Worm (Caenorhabditis elegans): ENCODE measurements around the gene fbxb-75.

The fbxb-75 gene

DNA sequence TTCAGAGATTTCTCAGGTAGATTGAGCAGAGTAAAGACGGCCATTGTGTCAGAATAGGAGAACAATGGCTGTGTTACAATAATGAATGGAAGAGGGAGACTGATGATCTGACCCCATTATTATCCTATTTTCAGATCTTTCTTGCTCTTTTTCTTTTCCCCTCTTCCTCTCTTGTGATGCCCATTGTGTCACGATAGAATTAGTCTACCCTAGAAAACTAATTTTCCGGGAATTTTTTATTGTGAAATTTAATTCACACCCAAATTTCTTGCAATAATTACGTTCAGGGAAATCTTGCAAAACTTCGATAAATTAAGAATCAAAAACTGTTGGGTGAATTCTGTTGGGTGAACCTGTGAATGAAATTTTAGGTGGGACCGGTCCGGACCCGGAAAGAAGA, at the start of gene fbxb-75:
Gene fbxb-75, minus strand, starts transcription at position 101 of the 400 bp plus-strand sequence.
- no peak for TF ChIP-seq hmbx-1 (tag; optimal IDR thresholded peaks at IDR 0.05)

DNA sequence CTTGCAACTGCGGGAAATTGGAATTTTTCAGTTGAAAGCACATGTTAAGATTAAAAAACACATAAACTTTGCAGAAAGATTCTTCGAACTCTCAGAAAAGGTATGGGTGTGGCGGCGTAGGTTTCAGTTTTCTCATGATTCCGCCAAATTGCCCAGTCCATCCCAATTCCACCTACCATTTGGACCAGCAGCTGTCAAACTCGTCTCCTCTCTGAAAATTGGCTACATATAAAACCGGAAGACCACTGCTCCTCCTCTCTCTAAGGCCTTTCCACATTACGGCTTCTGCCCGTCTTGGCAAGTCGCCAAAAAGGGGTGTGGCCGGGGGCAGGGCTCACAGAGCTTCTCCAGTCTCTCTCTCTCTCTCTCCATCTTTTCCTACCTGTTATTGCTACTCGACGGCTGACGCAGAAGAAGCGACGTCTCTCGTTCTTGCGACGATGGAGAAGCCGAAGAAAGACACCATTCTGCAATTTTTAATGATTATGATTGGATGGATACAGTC, 49.2 kb upstream of the fbxb-75 start, which contains the start of gene ZK180.7:
Gene ZK180.7, plus strand, starts transcription at position 395 of the 505 bp plus-strand sequence.
- no peak for TF ChIP-seq scrt-1 (GFP tag; IDR thresholded peaks at IDR 0.05)
- TF ChIP-seq ceh-13 (GFP tag; optimal IDR thresholded peaks at IDR 0.05), result no peak
- no peak for TF ChIP-seq B0310.2 (tag; optimal IDR thresholded peaks at IDR 0.05)

DNA sequence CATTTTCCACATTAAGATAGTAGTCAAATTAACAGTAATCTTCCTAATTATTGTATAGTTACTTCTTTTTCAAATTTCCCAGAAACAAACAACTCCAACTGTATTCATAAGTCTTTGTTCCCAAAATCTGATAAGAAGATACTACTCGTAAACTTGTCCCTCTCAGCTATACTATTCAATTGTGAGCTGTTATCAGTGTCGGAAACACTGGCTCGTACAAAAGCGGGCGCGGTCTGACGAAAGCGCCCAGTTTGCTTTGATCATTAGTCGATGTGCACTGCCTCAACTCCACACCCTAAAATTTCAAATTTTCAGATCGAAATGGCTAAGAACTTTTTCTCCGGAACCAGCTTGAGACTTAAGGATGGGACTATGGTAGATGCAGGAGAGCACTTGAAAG, 45.8 kb upstream of the fbxb-75 start, which contains the start of gene trx-3:
Gene trx-3, plus strand, starts transcription at position 291 of the 400 bp plus-strand sequence.
- TF ChIP-seq F13C5.2 (tag; optimal IDR thresholded peaks at IDR 0.05) (no peak), ceh-13 (GFP tag; optimal IDR thresholded peaks at IDR 0.05) (no peak), scrt-1 (GFP tag; IDR thresholded peaks at IDR 0.05) (no peak), tra-4 (tag; optimal IDR thresholded peaks at IDR 0.05) (no peak), ceh-36 (tag; optimal IDR thresholded peaks at IDR 0.05) (no peak), tbx-11 (GFP tag; IDR thresholded peaks at IDR 0.05) (no peak), hmbx-1 (tag; optimal IDR thresholded peaks at IDR 0.05) (no peak), ama-1 (optimal IDR thresholded peaks at IDR 0.05) (no peak), aly-1 (tag; optimal IDR thresholded peaks at IDR 0.05) (no peak), B0310.2 (tag; optimal IDR thresholded peaks at IDR 0.05) (no peak), flt-1 (GFP tag; IDR thresholded peaks at IDR 0.05) (no peak), hmg-4 (GFP tag; optimal IDR thresholded peaks at IDR 0.05) (no peak), pes-1 (GFP tag; IDR thresholded peaks at IDR 0.05) (no peak), sea-1 (GFP tag; conservative IDR thresholded peaks at IDR 0.05) (no peak), hnd-1 (tag; optimal IDR thresholded peaks at IDR 0.05) (no peak), tbx-37 (GFP tag; conservative IDR thresholded peaks at IDR 0.05) (no peak), ets-7 (tag; optimal IDR thresholded peaks at IDR 0.05) (no peak)

DNA sequence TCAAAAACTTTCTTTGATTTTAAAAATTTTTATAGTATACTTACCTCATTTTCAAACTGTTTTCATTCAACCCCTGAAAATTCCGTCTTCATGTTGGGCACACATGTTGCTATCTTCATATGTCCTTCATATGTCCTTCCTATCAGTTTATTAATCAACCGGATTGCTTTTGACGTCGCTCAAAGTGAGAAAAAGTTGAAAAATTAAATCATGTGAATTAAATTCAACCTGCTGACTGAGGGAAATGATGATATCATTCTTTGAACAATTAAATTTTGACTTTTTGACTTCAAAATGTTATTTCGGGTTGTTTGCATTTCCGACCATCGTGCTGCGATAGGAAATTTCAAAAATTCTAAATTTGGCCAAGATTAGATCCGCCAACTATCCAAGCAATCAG, 43.6 kb upstream of the fbxb-75 start:
- no peak for TF ChIP-seq ama-1 (optimal IDR thresholded peaks at IDR 0.05)
- TF ChIP-seq hmg-4 (GFP tag; optimal IDR thresholded peaks at IDR 0.05), result no peak
- TF ChIP-seq B0310.2 (tag; optimal IDR thresholded peaks at IDR 0.05), result no peak
- TF ChIP-seq hnd-1 (tag; optimal IDR thresholded peaks at IDR 0.05), result no peak
- TF ChIP-seq pes-1 (GFP tag; IDR thresholded peaks at IDR 0.05), result no peak
- TF ChIP-seq ceh-13 (GFP tag; optimal IDR thresholded peaks at IDR 0.05), result no peak
- TF ChIP-seq scrt-1 (GFP tag; IDR thresholded peaks at IDR 0.05), result no peak
- no peak for TF ChIP-seq tbx-37 (GFP tag; conservative IDR thresholded peaks at IDR 0.05)

DNA sequence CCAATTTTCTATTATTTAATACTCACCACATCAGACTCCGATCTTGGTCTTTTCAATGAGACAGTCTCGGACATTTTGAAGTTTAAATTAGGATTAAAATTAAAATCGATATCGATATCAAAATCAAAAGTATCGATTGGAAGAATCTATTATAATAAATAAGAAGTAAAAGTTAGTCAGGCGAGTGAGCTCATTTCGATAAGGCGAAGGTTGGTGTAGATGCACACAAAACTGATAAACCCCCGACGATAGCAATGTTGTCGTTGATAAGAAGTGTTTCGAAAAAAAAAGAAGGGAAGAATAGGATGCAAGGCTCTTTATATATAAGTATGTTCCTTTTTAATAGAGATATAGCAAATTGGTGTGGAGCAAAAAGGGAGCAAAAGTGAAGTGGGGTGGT, 41.6 kb upstream of the fbxb-75 start, which contains the start of gene M01H9.4:
Gene M01H9.4, minus strand, starts transcription at position 379 of the 400 bp plus-strand sequence.
- TF ChIP-seq sea-1 (GFP tag; conservative IDR thresholded peaks at IDR 0.05), result no peak
- no peak for TF ChIP-seq F13C5.2 (tag; optimal IDR thresholded peaks at IDR 0.05)

DNA sequence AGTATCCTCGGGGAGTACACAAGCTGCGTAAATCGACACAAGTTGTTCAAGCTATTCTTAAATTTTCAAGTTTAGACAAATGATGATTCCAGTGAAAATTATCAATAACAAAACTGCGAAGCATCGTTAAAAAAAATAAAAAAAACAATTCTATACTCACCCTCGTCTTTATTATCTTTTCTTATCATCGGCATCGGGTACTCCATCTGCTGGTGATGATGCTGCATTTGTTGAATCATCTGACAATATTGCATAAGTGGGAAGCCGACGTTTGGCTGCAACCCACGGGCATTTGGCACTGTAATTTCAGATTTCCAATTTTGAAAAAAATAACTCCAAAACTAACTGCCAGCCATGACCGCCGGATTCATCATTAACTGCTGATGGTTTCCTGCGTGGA, 40.3 kb upstream of the fbxb-75 start:
- TF ChIP-seq B0310.2 (tag; optimal IDR thresholded peaks at IDR 0.05) (no peak), tbx-11 (GFP tag; IDR thresholded peaks at IDR 0.05) (no peak), pes-1 (GFP tag; IDR thresholded peaks at IDR 0.05) (no peak), hmg-4 (GFP tag; optimal IDR thresholded peaks at IDR 0.05) (no peak), flt-1 (GFP tag; IDR thresholded peaks at IDR 0.05) (no peak), tra-4 (tag; optimal IDR thresholded peaks at IDR 0.05) (no peak), scrt-1 (GFP tag; IDR thresholded peaks at IDR 0.05) (no peak), aly-1 (tag; optimal IDR thresholded peaks at IDR 0.05) (no peak), ets-7 (tag; optimal IDR thresholded peaks at IDR 0.05) (no peak), tbx-37 (GFP tag; conservative IDR thresholded peaks at IDR 0.05) (no peak), sea-1 (GFP tag; conservative IDR thresholded peaks at IDR 0.05) (no peak), hnd-1 (tag; optimal IDR thresholded peaks at IDR 0.05) (no peak), hmbx-1 (tag; optimal IDR thresholded peaks at IDR 0.05) (no peak), ceh-13 (GFP tag; optimal IDR thresholded peaks at IDR 0.05) (no peak), ceh-36 (tag; optimal IDR thresholded peaks at IDR 0.05) (no peak), F13C5.2 (tag; optimal IDR thresholded peaks at IDR 0.05) (no peak), ama-1 (optimal IDR thresholded peaks at IDR 0.05) (no peak)

DNA sequence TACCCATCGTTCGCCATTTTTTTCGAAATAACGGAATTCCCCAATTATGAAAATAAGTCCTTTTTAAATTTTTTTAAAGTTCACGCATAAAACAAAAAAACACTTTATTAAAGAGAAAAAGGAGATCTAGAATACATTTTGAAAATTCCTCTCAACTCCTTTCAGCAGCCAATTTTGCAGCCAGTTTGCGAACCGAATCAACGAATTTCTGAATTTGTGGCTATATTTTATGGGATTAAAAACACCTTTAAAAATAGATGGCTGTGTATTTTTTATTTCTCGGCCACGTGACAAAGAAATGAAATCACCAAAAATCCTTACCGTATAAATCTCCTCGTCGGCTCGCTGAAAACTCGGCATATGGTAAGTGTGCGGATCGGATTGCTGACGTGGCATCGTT, 39.0 kb upstream of the fbxb-75 start, which contains the start of gene M01H9.10:
Gene M01H9.10, minus strand, starts transcription at position 101 of the 400 bp plus-strand sequence.
- TF ChIP-seq ets-7 (tag; optimal IDR thresholded peaks at IDR 0.05) (no peak), F13C5.2 (tag; optimal IDR thresholded peaks at IDR 0.05) (no peak), sea-1 (GFP tag; conservative IDR thresholded peaks at IDR 0.05) (no peak), scrt-1 (GFP tag; IDR thresholded peaks at IDR 0.05) (no peak), ceh-36 (tag; optimal IDR thresholded peaks at IDR 0.05) (no peak)

DNA sequence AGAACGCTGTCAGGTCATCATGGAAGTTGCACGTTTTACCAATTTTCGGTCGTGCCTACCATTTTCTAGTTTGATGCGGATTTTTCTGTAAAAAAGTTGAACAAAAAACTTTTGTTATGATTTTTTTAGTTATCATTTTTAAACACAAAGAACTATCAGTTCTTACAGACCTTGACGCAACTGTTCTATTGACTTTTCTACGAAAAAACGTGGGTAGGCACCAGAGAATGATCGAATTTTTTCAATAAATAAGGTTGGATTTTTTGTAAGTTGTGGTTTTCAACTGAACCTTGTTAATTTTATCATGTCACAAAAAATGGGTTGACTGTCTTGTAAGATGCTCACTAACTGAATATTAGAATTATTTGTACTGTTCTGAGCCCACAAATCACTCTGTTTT, 37.6 kb upstream of the fbxb-75 start:
- TF ChIP-seq hmg-4 (GFP tag; optimal IDR thresholded peaks at IDR 0.05) (no peak), B0310.2 (tag; optimal IDR thresholded peaks at IDR 0.05) (no peak), scrt-1 (GFP tag; IDR thresholded peaks at IDR 0.05) (no peak), hmbx-1 (tag; optimal IDR thresholded peaks at IDR 0.05) (no peak), ceh-13 (GFP tag; optimal IDR thresholded peaks at IDR 0.05) (no peak), ets-7 (tag; optimal IDR thresholded peaks at IDR 0.05) (no peak), ama-1 (optimal IDR thresholded peaks at IDR 0.05) (no peak), tra-4 (tag; optimal IDR thresholded peaks at IDR 0.05) (no peak), tbx-37 (GFP tag; conservative IDR thresholded peaks at IDR 0.05) (no peak)

DNA sequence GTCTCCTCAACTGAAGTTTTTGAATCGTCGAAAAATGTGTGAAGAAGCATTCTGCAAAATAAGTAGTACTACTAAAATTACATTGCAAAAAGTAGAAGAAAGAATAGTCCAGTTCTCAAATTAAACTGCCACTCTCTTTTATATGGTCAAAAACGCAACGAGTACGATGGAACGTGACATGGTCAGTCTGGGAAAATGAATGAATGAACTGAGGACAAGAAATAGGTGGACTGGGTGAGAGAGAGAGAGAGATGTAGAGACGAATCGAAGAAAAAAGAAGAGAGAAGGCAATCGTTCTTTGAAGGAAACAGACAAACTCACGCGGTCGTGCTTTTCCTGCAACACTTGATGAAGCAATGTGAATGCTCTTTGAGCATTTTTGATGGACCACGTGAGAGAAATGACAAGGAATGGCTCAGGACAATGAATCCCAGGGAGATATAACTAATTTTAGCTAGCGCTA, 36.1 kb upstream of the fbxb-75 start, which contains the start of gene M01H9.3:
Gene M01H9.3, minus strand, starts transcription at position 51 of the 463 bp plus-strand sequence.
- TF ChIP-seq F13C5.2 (tag; optimal IDR thresholded peaks at IDR 0.05), result no peak
- TF ChIP-seq ama-1 (optimal IDR thresholded peaks at IDR 0.05), result no peak
- no peak for TF ChIP-seq ceh-36 (tag; optimal IDR thresholded peaks at IDR 0.05)
- no peak for TF ChIP-seq hmg-4 (GFP tag; optimal IDR thresholded peaks at IDR 0.05)

Data from whole organism, early embryonic.